Fruit fly (Drosophila melanogaster) whole organism, prepupa: ENCODE results near the gene CG5199.

Experiments
- Blimp-1 ChIP-seq: fragments of 200-800 bp; sonication (Bioruptor generic); optimal IDR thresholded peaks from 3 replicates; lab custom pipeline; 2017; ENCODE audit warnings: missing biosample characterization, missing genetic modification characterization, mild to moderate bottlenecking, moderate library complexity, missing genetic modification reagents
- CG10631 ChIP-seq: fragments of 200-800 bp; sonication (Bioruptor generic); optimal IDR thresholded peaks from 2 replicates; lab custom pipeline; 2016; ENCODE audit warnings: missing biosample characterization, missing genetic modification characterization
- CG10669 ChIP-seq: fragments of 200-800 bp; sonication (Bioruptor generic); optimal IDR thresholded peaks from 3 replicates; lab custom pipeline; 2018; ENCODE audit warnings: missing biosample characterization, mild to moderate bottlenecking, missing genetic modification characterization, moderate library complexity
- CG11294 ChIP-seq: fragments of 200-800 bp; sonication (Bioruptor generic); IDR thresholded peaks from 2 replicates; pipeline ENCODE4 v1.3.6; 2022; ENCODE audit warnings: missing biosample characterization, missing genetic modification characterization
- CG11902 ChIP-seq: fragments of 200-800 bp; sonication (Bioruptor generic); optimal IDR thresholded peaks from 3 replicates; lab custom pipeline; 2016; ENCODE audit warnings: missing biosample characterization, missing genetic modification characterization
- CG15336 ChIP-seq: fragments of 200-800 bp; sonication (Bioruptor generic); IDR thresholded peaks from 2 replicates; pipeline ENCODE4 v1.3.6; 2022; ENCODE audit warnings: missing biosample characterization, missing genetic modification characterization
- CG1621 ChIP-seq: fragments of 200-800 bp; sonication (Bioruptor generic); optimal IDR thresholded peaks from 3 replicates; lab custom pipeline; 2018; ENCODE audit warnings: missing biosample characterization, mild to moderate bottlenecking, missing genetic modification characterization
- CG16779 ChIP-seq: fragments of 200-800 bp; sonication (Bioruptor generic); optimal IDR thresholded peaks from 3 replicates; lab custom pipeline; 2017; ENCODE audit warnings: missing biosample characterization, mild to moderate bottlenecking, missing genetic modification characterization
- CG3032 ChIP-seq: fragments of 200-800 bp; optimal IDR thresholded peaks from 2 replicates; lab custom pipeline; 2019; ENCODE audit warnings: missing biosample characterization, mild to moderate bottlenecking, missing genetic modification characterization, moderate library complexity
- CG31627 ChIP-seq: fragments of 200-800 bp; sonication (Bioruptor generic); optimal IDR thresholded peaks from 3 replicates; lab custom pipeline; 2016; ENCODE audit warnings: missing biosample characterization, missing genetic modification characterization
- CG34406 ChIP-seq: fragments of 200-800 bp; sonication (Bioruptor generic); optimal IDR thresholded peaks from 3 replicates; lab custom pipeline; 2016; ENCODE audit warnings: missing biosample characterization, missing genetic modification characterization
- CG3919 ChIP-seq: fragments of 200-800 bp; sonication (Bioruptor generic); optimal IDR thresholded peaks from 3 replicates; lab custom pipeline; 2016; ENCODE audit warnings: missing biosample characterization, missing genetic modification characterization
- CG4318 ChIP-seq: fragments of 200-800 bp; sonication (Bioruptor generic); optimal IDR thresholded peaks from 3 replicates; lab custom pipeline; 2017; ENCODE audit warnings: missing biosample characterization, mild to moderate bottlenecking, missing genetic modification characterization
- CG6163 ChIP-seq: fragments of 200-800 bp; sonication (Bioruptor generic); IDR thresholded peaks from 3 replicates; pipeline ENCODE4 v1.3.6; 2022; ENCODE audit warnings: missing biosample characterization, missing genetic modification characterization
- CG6792 ChIP-seq: fragments of 200-800 bp; sonication (Bioruptor generic); optimal IDR thresholded peaks from 3 replicates; lab custom pipeline; 2016; ENCODE audit warnings: missing biosample characterization, missing genetic modification characterization
- CG6808 ChIP-seq: fragments of 200-800 bp; sonication (Bioruptor generic); optimal IDR thresholded peaks from 3 replicates; lab custom pipeline; 2017; ENCODE audit warnings: missing biosample characterization, missing genetic modification characterization, mild to moderate bottlenecking, moderate library complexity, missing genetic modification reagents
- CG6854 ChIP-seq: fragments of 200-800 bp; sonication (Bioruptor generic); optimal IDR thresholded peaks from 2 replicates; lab custom pipeline; 2017; ENCODE audit warnings: missing biosample characterization, mild to moderate bottlenecking, missing genetic modification characterization
- CG8119 ChIP-seq: fragments of 200-800 bp; sonication (Bioruptor generic); IDR thresholded peaks from 3 replicates; pipeline ENCODE4 v1.3.6; 2022; ENCODE audit warnings: missing biosample characterization, missing genetic modification characterization
- CG9139 ChIP-seq: fragments of 200-800 bp; sonication (Bioruptor generic); optimal IDR thresholded peaks from 3 replicates; lab custom pipeline; 2017; ENCODE audit warnings: missing biosample characterization, mild to moderate bottlenecking, missing genetic modification characterization
- Eip93F ChIP-seq: fragments of 200-800 bp; sonication (Bioruptor generic); optimal IDR thresholded peaks from 2 replicates; lab custom pipeline; 2016; ENCODE audit warnings: missing biosample characterization, mild to moderate bottlenecking, missing genetic modification characterization
- Gug ChIP-seq: fragments of 200-800 bp; sonication (Bioruptor generic); IDR thresholded peaks from 2 replicates; pipeline ENCODE4 v1.3.6; 2022; ENCODE audit warnings: missing biosample characterization, missing genetic modification characterization
- Hr39 ChIP-seq: fragments of 200-800 bp; sonication (Bioruptor generic); optimal IDR thresholded peaks from 2 replicates; lab custom pipeline; 2016; ENCODE audit warnings: missing biosample characterization, missing genetic modification characterization
- Hr4 ChIP-seq: fragments of 200-800 bp; sonication (Bioruptor generic); optimal IDR thresholded peaks from 3 replicates; lab custom pipeline; 2016; ENCODE audit warnings: missing biosample characterization, missing genetic modification characterization
- Lpt ChIP-seq: fragments of 200-800 bp; sonication (Bioruptor generic); optimal IDR thresholded peaks from 3 replicates; lab custom pipeline; 2016; ENCODE audit warnings: missing biosample characterization, missing genetic modification characterization
- Met ChIP-seq: fragments of 200-800 bp; sonication (Bioruptor generic); optimal IDR thresholded peaks from 3 replicates; lab custom pipeline; 2016; ENCODE audit warnings: missing biosample characterization, missing genetic modification characterization
- OdsH ChIP-seq: fragments of 200-800 bp; sonication (Bioruptor generic); optimal IDR thresholded peaks from 3 replicates; lab custom pipeline; 2016; ENCODE audit warnings: missing biosample characterization, missing genetic modification characterization
- Smox ChIP-seq: fragments of 200-800 bp; sonication (Bioruptor generic); optimal IDR thresholded peaks from 3 replicates; lab custom pipeline; 2016; ENCODE audit warnings: missing biosample characterization, missing genetic modification characterization
- Sox102F ChIP-seq: fragments of 200-800 bp; sonication (Bioruptor generic); optimal IDR thresholded peaks from 2 replicates; lab custom pipeline; 2016; ENCODE audit warnings: missing biosample characterization, mild to moderate bottlenecking, missing genetic modification characterization
- Sox15 ChIP-seq: fragments of 200-800 bp; sonication (Bioruptor generic); optimal IDR thresholded peaks from 3 replicates; lab custom pipeline; 2016; ENCODE audit warnings: missing biosample characterization, missing genetic modification characterization
- achi ChIP-seq: fragments of 200-800 bp; sonication (Bioruptor generic); optimal IDR thresholded peaks from 3 replicates; lab custom pipeline; 2016; ENCODE audit warnings: missing biosample characterization, missing genetic modification characterization
- cyc ChIP-seq: fragments of 200-800 bp; sonication (Bioruptor generic); optimal IDR thresholded peaks from 3 replicates; lab custom pipeline; 2016; ENCODE audit warnings: missing biosample characterization, missing genetic modification characterization
- dsx ChIP-seq: fragments of 200-800 bp; optimal IDR thresholded peaks from 3 replicates; lab custom pipeline; 2019; ENCODE audit warnings: missing biosample characterization, mild to moderate bottlenecking, missing genetic modification characterization, moderate library complexity; ENCODE audit not compliant: poor library complexity, severe bottlenecking
- eg ChIP-seq: fragments of 200-800 bp; sonication (Bioruptor generic); IDR thresholded peaks from 3 replicates; pipeline ENCODE4 v1.3.6; 2022; ENCODE audit warnings: missing biosample characterization, missing genetic modification characterization
- fd59A ChIP-seq: fragments of 200-800 bp; sonication (Bioruptor generic); optimal IDR thresholded peaks from 2 replicates; lab custom pipeline; 2017; ENCODE audit warnings: missing biosample characterization, mild to moderate bottlenecking, missing genetic modification characterization, missing genetic modification reagents
- fd85E ChIP-seq: fragments of 200-800 bp; sonication (Bioruptor generic); optimal IDR thresholded peaks from 3 replicates; lab custom pipeline; 2016; ENCODE audit warnings: missing biosample characterization, missing genetic modification characterization
- lz ChIP-seq: fragments of 200-800 bp; sonication (Bioruptor generic); optimal IDR thresholded peaks from 3 replicates; lab custom pipeline; 2016; ENCODE audit warnings: missing biosample characterization, missing genetic modification characterization
- pdm3 ChIP-seq: fragments of 200-800 bp; sonication (Bioruptor generic); optimal IDR thresholded peaks from 3 replicates; lab custom pipeline; 2016; ENCODE audit warnings: missing biosample characterization, missing genetic modification characterization
- ss ChIP-seq, 2 experiments: fragments of 200-800 bp; sonication (Bioruptor generic); optimal IDR thresholded peaks; 2 replicates in 1 of 2; 3 replicates in 1 of 2; lab custom pipeline; 2017 to 2018; ENCODE audit warnings: mild to moderate bottlenecking in 2 of 2, missing biosample characterization in 2 of 2, missing genetic modification characterization in 2 of 2, moderate library complexity in 1 of 2
- svp ChIP-seq: fragments of 200-800 bp; sonication (Bioruptor generic); peaks from one replicate; lab custom pipeline; 2016; ENCODE audit warnings: missing biosample characterization, missing genetic modification characterization
- topi ChIP-seq: fragments of 200-800 bp; sonication (Bioruptor generic); optimal IDR thresholded peaks from 3 replicates; lab custom pipeline; 2016; ENCODE audit warnings: missing biosample characterization, missing genetic modification characterization
- vri ChIP-seq: fragments of 200-800 bp; sonication (Bioruptor generic); optimal IDR thresholded peaks from 3 replicates; lab custom pipeline; 2016; ENCODE audit warnings: missing biosample characterization, mild to moderate bottlenecking, missing genetic modification characterization

CG5199 gene

DNA sequence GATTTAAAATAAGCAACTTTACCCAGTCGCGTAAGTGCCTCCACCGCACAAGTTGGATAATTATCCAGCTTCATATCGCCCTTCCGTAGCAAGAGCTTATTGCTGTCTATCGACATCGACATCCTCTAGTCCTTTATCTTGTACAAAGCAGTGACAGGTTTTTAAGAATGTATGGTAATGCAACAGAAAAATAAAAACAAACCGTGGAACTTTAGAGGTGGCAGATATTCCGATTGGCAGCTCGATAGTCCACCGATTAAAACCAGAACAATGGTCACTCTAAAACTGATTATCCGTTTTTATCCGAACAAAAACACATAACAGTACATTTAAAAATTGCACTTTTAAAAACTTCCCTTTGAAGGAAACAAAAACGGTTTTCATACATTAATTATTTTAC, 25.2 kb downstream of the CG5199 start, which contains the start of gene CG5274:
Gene CG5274, minus strand, starts transcription at position 218 of the 400 bp plus-strand sequence.
- no peak for TF ChIP-seq CG34406 (GFP tag; lab: Kevin White, UChicago)
- no peak for TF ChIP-seq vri (GFP tag; lab: Kevin White, UChicago)
- no peak for TF ChIP-seq Sox102F (GFP tag; lab: Kevin White, UChicago)
- no peak for TF ChIP-seq Hr39 (GFP tag; lab: Kevin White, UChicago)
- no peak for TF ChIP-seq fd59A (GFP tag; lab: Kevin White, UChicago)
- TF ChIP-seq cyc (GFP tag; lab: Kevin White, UChicago): no peak
- no peak for TF ChIP-seq Met (GFP tag; lab: Kevin White, UChicago)
- no peak for TF ChIP-seq Smox (GFP tag; lab: Kevin White, UChicago)
- TF ChIP-seq ss (GFP tag; optimal IDR thresholded peaks at IDR 0.05; lab: Kevin White, UChicago): no peak
- no peak for TF ChIP-seq Sox15 (GFP tag; lab: Kevin White, UChicago)
- TF ChIP-seq CG16779: no peak
- TF ChIP-seq CG31627: no peak
- no peak for TF ChIP-seq CG6854 (GFP tag; lab: Kevin White, UChicago)
- no peak for TF ChIP-seq CG8119 (GFP tag; lab: Robert Waterston, UW)
- no peak for TF ChIP-seq CG4318 (GFP tag; lab: Kevin White, UChicago)
- no peak for TF ChIP-seq achi
- TF ChIP-seq svp (GFP tag; lab: Kevin White, UChicago): no peak
- no peak for TF ChIP-seq Blimp-1 (GFP tag; lab: Kevin White, UChicago)
- no peak for TF ChIP-seq eg (GFP tag; lab: Robert Waterston, UW)
- TF ChIP-seq CG11902 (GFP tag; lab: Kevin White, UChicago): no peak

- TF ChIP-seq cyc (GFP tag; lab: Kevin White, UChicago): no peak
- no peak for TF ChIP-seq Sox102F (GFP tag; lab: Kevin White, UChicago)
- TF ChIP-seq Blimp-1 (GFP tag; lab: Kevin White, UChicago): no peak
- TF ChIP-seq CG1621 (tag; lab: Kevin White, UChicago): no peak
- no peak for TF ChIP-seq CG6808
- no peak for TF ChIP-seq Eip93F (GFP tag; lab: Kevin White, UChicago)
- no peak for TF ChIP-seq CG8119 (GFP tag; lab: Robert Waterston, UW)
- no peak for TF ChIP-seq achi
- no peak for TF ChIP-seq dsx
- no peak for TF ChIP-seq CG31627
- TF ChIP-seq CG3919: no peak
- no peak for TF ChIP-seq CG11902 (GFP tag; lab: Kevin White, UChicago)
- no peak for TF ChIP-seq CG9139 (GFP tag; lab: Kevin White, UChicago)
- no peak for TF ChIP-seq CG10631 (GFP tag; lab: Kevin White, UChicago)
- no peak for TF ChIP-seq OdsH (GFP tag; lab: Kevin White, UChicago)
These were observed 26.8 kb downstream of the CG5199 start, which contains the start of gene CG5282 for dm6 chr3L:20425888-20426287. TSS of gene CG5282 (minus strand) at chr3L:20426071.

- TF ChIP-seq CG11902 (GFP tag; lab: Kevin White, UChicago) (no peak), CG6792 (no peak), CG10669 (GFP tag; lab: Kevin White, UChicago) (no peak), Sox102F (GFP tag; lab: Kevin White, UChicago) (no peak), Hr4 (no peak), fd85E (GFP tag; lab: Kevin White, UChicago) (no peak), topi (GFP tag; lab: Kevin White, UChicago) (no peak), Lpt (GFP tag; lab: Kevin White, UChicago) (no peak), lz (GFP tag; lab: Kevin White, UChicago) (no peak), Gug (GFP tag; lab: Robert Waterston, UW) (no peak), CG11294 (no peak), CG15336 (GFP tag; lab: Robert Waterston, UW) (no peak), CG3032 (tag; lab: Kevin White, UChicago) (no peak), CG6163 (GFP tag; lab: Robert Waterston, UW) (no peak), pdm3 (GFP tag; lab: Kevin White, UChicago) (no peak)
These were observed 39.4 kb downstream of the CG5199 start, which contains the start of gene zye for dm6 chr3L:20413304-20413703. TSS of gene zye (plus strand) at chr3L:20413604.
